Fruit fly (Drosophila melanogaster) whole organism, larva: ENCODE data around the gene Arp8.

Source experiments
- noc ChIP-seq: fragments of 200-800 bp; sonication (Bioruptor generic); optimal IDR thresholded peaks from 3 replicates; lab custom pipeline; 2019; ENCODE audit warnings: missing biosample characterization, mild to moderate bottlenecking, missing genetic modification characterization, moderate library complexity

Gene Arp8

DNA sequence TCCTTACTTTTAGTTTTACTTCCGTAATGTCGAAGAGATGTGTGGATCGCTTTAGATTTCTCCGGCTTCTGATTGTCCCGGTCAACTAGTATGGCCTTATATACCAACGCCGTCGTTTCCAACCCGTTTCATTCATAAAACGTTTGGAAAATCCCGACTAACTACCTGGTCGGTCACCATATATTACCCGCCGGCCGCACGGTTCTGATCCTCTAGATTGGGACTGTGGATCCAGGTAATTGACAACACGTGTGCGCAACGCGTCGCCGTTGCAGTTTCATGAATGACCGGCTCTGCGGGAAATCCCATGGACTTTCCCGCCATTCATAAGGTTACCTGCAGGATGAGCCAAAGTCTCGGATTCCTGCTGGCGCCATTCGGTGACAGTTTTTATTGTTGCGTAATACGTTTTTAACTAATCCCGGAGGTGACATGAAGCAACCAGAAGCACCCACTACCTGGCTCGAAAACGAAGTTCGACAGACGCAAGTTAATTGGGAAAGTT is 40.9 kb downstream of the Arp8 start, which contains the start of gene CG12986:
TSS of gene CG12986 (minus strand) at position 51 of the 505 bp plus-strand sequence.
- no peak for TF ChIP-seq noc (tag; lab: Kevin White, UChicago)

DNA sequence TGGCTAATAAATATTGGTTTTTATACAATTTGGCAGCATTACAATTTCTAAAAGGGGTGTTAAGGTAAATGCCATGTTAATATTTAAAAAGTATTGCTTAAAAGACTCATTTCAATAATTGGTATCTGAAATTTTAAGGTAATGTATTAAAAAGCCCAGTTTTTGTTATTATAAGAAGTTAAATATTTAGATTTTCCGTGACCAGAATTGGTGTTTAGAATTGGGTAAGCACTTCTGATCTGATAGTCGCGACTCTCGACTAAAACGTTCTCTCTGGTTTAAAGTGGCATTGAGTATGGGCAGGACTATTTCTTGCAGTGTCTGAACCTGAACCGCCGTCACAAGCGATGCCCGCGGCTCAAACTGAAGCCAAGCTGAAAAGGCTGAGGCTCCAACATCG is 44.2 kb downstream of the Arp8 start:
- no peak for TF ChIP-seq noc (tag; lab: Kevin White, UChicago)

DNA sequence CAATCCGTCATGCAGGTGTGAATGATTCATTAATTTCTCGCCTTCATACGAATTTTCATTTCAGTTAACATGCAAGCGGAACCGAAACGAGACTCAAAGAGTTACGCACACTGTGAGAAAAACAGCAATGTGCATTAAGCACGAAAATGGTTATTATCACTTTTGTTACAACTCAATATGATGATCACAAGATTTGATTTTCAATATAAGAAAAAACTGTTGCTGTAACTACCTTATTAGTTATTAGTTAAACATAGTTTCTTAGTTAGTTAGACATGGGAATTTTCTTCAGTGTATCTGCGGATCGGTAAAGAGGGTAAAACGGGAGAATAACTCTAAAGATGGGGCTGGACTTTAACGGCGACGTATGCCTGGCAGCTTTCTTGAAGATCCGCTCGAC is 45.8 kb downstream of the Arp8 start:
- TF ChIP-seq noc (tag; lab: Kevin White, UChicago) = no peak

DNA sequence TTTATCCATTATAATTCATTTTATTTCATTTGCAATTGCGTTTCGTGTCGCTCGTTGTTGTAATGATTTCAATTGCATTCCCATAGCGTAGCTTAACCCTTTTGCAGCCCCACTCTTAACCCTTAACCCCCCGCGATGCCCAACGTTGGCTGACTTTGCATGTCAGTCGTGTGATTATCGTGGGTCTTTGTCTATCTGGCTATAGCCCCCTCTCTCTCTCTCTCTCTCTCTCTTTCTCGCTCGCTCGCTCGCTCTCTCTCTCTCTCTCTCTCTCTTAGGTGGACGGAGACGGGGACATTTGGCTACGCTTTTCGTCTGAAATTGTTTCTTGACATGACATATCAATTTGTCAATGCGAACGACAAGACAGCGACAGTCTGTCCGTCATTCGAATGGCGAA is 48.4 kb downstream of the Arp8 start:
- TF ChIP-seq noc (tag; lab: Kevin White, UChicago) = no peak
